Worm (Caenorhabditis elegans): ENCODE data around the gene chca-1.

DNA sequence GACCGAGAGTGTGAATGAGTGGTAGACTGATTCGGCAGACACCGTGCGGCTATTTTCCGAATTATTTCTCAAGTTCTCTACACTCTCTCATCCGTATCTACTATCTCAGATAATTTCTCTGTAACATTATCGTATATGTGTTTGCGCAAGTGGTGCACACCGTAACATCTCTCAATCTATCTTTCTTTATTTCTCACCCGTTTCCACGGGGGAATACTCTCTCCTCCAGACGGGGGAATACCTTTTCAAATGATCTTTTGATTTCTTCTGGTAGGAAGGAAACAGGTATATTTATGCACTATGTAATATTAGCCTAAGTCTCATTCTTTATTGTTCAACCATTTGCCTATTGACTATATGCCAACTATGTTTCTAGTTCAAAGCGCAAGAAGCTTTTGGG is 15.9 kb downstream of the chca-1 start:
- TF ChIP-seq nhr-77 (tag; optimal IDR thresholded peaks at IDR 0.05) (no peak), nhr-11 (tag; optimal IDR thresholded peaks at IDR 0.05) (no peak), ztf-11 (tag; optimal IDR thresholded peaks at IDR 0.05) (no peak), fkh-2 (tag; optimal IDR thresholded peaks at IDR 0.05) (no peak), ceh-28 (tag; optimal IDR thresholded peaks at IDR 0.05) (no peak), fkh-10 (GFP tag; optimal IDR thresholded peaks at IDR 0.05) (no peak), unc-62 (GFP tag; optimal IDR thresholded peaks at IDR 0.05) (no peak), snpc-4 (tag; optimal IDR thresholded peaks at IDR 0.05) (no peak), ama-1 (optimal IDR thresholded peaks at IDR 0.05) (no peak), tbx-2 (tag; optimal IDR thresholded peaks at IDR 0.05) (no peak), nhr-237 (tag; optimal IDR thresholded peaks at IDR 0.05) (no peak)
